Worm (Caenorhabditis elegans) whole organism, L3 larva: Measurements from ENCODE around the gene crls-1.

ENCODE experiments used
- R02D3.7 ChIP-seq: fragments of 150-350 bp; optimal IDR thresholded peaks from 2 replicates; lab custom pipeline; 2014; ENCODE audit warnings: missing biosample characterization, missing genetic modification characterization
- ZK546.5 ChIP-seq: sonication (generic microtip); optimal IDR thresholded peaks from 2 replicates; lab custom pipeline; 2017; ENCODE audit warnings: missing biosample characterization, missing genetic modification characterization
- aly-2 ChIP-seq: fragments of 150-350 bp; optimal IDR thresholded peaks from 2 replicates; lab custom pipeline; 2014; ENCODE audit warnings: missing biosample characterization, missing genetic modification characterization
- ama-1 ChIP-seq: fragments of 150-350 bp; optimal IDR thresholded peaks from 2 replicates; lab custom pipeline; 2018
- ceh-16 ChIP-seq: sonication (generic microtip); optimal IDR thresholded peaks from 2 replicates; lab custom pipeline; 2017; ENCODE audit warnings: missing biosample characterization, missing genetic modification characterization
- ceh-28 ChIP-seq: fragments of 150-350 bp; optimal IDR thresholded peaks from 2 replicates; lab custom pipeline; 2014; ENCODE audit warnings: missing biosample characterization, missing genetic modification reagents, missing genetic modification characterization
- ceh-82 ChIP-seq: fragments of 150-350 bp; optimal IDR thresholded peaks from 2 replicates; lab custom pipeline; 2014; ENCODE audit warnings: missing biosample characterization, missing genetic modification characterization
- ceh-9 ChIP-seq: sonication (generic microtip); optimal IDR thresholded peaks from 2 replicates; lab custom pipeline; 2018; ENCODE audit warnings: missing biosample characterization, missing genetic modification characterization
- daf-12 ChIP-seq: fragments of 150-350 bp; optimal IDR thresholded peaks from 2 replicates; lab custom pipeline; 2014; ENCODE audit warnings: missing biosample characterization, missing genetic modification reagents, missing genetic modification characterization
- egl-27 ChIP-seq: sonication (generic microtip); optimal IDR thresholded peaks from 4 replicates; lab custom pipeline; 2017; ENCODE audit warnings: missing biosample characterization, missing genetic modification reagents, missing genetic modification characterization
- elt-1 ChIP-seq: fragments of 150-350 bp; optimal IDR thresholded peaks from 2 replicates; lab custom pipeline; 2014; ENCODE audit warnings: missing biosample characterization, missing genetic modification characterization
- elt-2 ChIP-seq: sonication (generic microtip); optimal IDR thresholded peaks from 2 replicates; lab custom pipeline; 2016; ENCODE audit warnings: missing genetic modification reagents, mild to moderate bottlenecking, missing genetic modification characterization, missing compliant biosample characterization
- elt-3 ChIP-seq, 3 experiments: fragments of 150-350 bp in 1 of 3; sonication (generic microtip) in 2 of 3; optimal IDR thresholded peaks; 2 replicates in 2 of 3; 4 replicates in 1 of 3; lab custom pipeline; 2014 to 2017; ENCODE audit warnings: missing biosample characterization in 3 of 3, missing genetic modification characterization in 3 of 3
- eor-1 ChIP-seq, 2 experiments: fragments of 150-350 bp; optimal IDR thresholded peaks; 2 replicates each; lab custom pipeline; 2014 to 2018; ENCODE audit warnings: missing biosample characterization in 2 of 2, missing genetic modification characterization in 2 of 2
- fkh-10 ChIP-seq: sonication (generic microtip); optimal IDR thresholded peaks from 2 replicates; lab custom pipeline; 2017; ENCODE audit warnings: missing biosample characterization, missing genetic modification reagents, missing genetic modification characterization
- fkh-2 ChIP-seq: fragments of 150-350 bp; optimal IDR thresholded peaks from 2 replicates; lab custom pipeline; 2014; ENCODE audit warnings: missing biosample characterization, missing genetic modification reagents, missing genetic modification characterization
- hmg-11 ChIP-seq: sonication (generic microtip); optimal IDR thresholded peaks from 2 replicates; lab custom pipeline; 2016; ENCODE audit warnings: missing genetic modification characterization, missing compliant biosample characterization
- jun-1 ChIP-seq: fragments of 150-350 bp; optimal IDR thresholded peaks from 2 replicates; lab custom pipeline; 2014; ENCODE audit warnings: missing biosample characterization, missing genetic modification reagents, missing genetic modification characterization
- lin-15B ChIP-seq: fragments of 150-350 bp; optimal IDR thresholded peaks from 2 replicates; lab custom pipeline; 2014; ENCODE audit warnings: missing biosample characterization, missing genetic modification characterization
- lin-39 ChIP-seq: fragments of 150-350 bp; optimal IDR thresholded peaks from 2 replicates; lab custom pipeline; 2018; ENCODE audit warnings: missing biosample characterization, missing genetic modification reagents, missing genetic modification characterization
- lsy-12 ChIP-seq: sonication (generic microtip); optimal IDR thresholded peaks from 2 replicates; lab custom pipeline; 2016; ENCODE audit warnings: mild to moderate bottlenecking, missing genetic modification characterization, missing compliant biosample characterization
- mdl-1 ChIP-seq: fragments of 150-350 bp; optimal IDR thresholded peaks from 2 replicates; lab custom pipeline; 2014; ENCODE audit warnings: missing biosample characterization, missing genetic modification characterization
- mml-1 ChIP-seq: fragments of 150-350 bp; sonication (generic microtip); optimal IDR thresholded peaks from 3 replicates; lab custom pipeline; 2014; ENCODE audit warnings: missing biosample characterization, missing genetic modification characterization
- nfya-1 ChIP-seq: sonication (generic microtip); optimal IDR thresholded peaks from 2 replicates; lab custom pipeline; 2017; ENCODE audit warnings: missing genetic modification characterization, mild to moderate bottlenecking, missing compliant biosample characterization, antibody characterized with exemption, moderate library complexity; ENCODE audit not compliant: insufficient read depth
- nhr-11 ChIP-seq: fragments of 150-350 bp; optimal IDR thresholded peaks from 2 replicates; lab custom pipeline; 2014; ENCODE audit warnings: missing biosample characterization, missing genetic modification characterization
- nhr-12 ChIP-seq: fragments of 150-350 bp; optimal IDR thresholded peaks from 2 replicates; lab custom pipeline; 2014; ENCODE audit warnings: missing biosample characterization, missing genetic modification characterization
- nhr-23 ChIP-seq: fragments of 150-350 bp; optimal IDR thresholded peaks from 2 replicates; lab custom pipeline; 2014; ENCODE audit warnings: missing biosample characterization, missing genetic modification reagents, missing genetic modification characterization
- nhr-25 ChIP-seq: sonication (generic microtip); optimal IDR thresholded peaks from 2 replicates; lab custom pipeline; 2017; ENCODE audit warnings: missing biosample characterization, missing genetic modification characterization
- nhr-28 ChIP-seq: fragments of 150-350 bp; optimal IDR thresholded peaks from 2 replicates; lab custom pipeline; 2014; ENCODE audit warnings: missing biosample characterization, missing genetic modification characterization
- nhr-43 ChIP-seq: sonication (generic microtip); optimal IDR thresholded peaks from 2 replicates; lab custom pipeline; 2016; ENCODE audit warnings: mild to moderate bottlenecking, missing genetic modification characterization, missing compliant biosample characterization; ENCODE audit not compliant: poor library complexity, severe bottlenecking
- nhr-67 ChIP-seq: fragments of 150-350 bp; optimal IDR thresholded peaks from 2 replicates; lab custom pipeline; 2014; ENCODE audit warnings: missing biosample characterization, missing genetic modification characterization
- pha-4 ChIP-seq: fragments of 150-350 bp; optimal IDR thresholded peaks from 2 replicates; lab custom pipeline; 2014; ENCODE audit warnings: missing biosample characterization, missing genetic modification reagents, missing genetic modification characterization
- pqm-1 ChIP-seq: fragments of 150-350 bp; optimal IDR thresholded peaks from 2 replicates; lab custom pipeline; 2017; ENCODE audit warnings: missing biosample characterization, missing genetic modification characterization, inconsistent platforms
- sea-2 ChIP-seq: fragments of 150-350 bp; sonication (generic microtip); optimal IDR thresholded peaks from 4 replicates; lab custom pipeline; 2014; ENCODE audit warnings: missing biosample characterization, missing genetic modification reagents, missing genetic modification characterization
- skn-1 ChIP-seq: fragments of 150-350 bp; optimal IDR thresholded peaks from 2 replicates; lab custom pipeline; 2014; ENCODE audit warnings: missing biosample characterization, missing genetic modification characterization
- snpc-4 ChIP-seq: fragments of 150-350 bp; optimal IDR thresholded peaks from 2 replicates; lab custom pipeline; 2014; ENCODE audit warnings: missing biosample characterization, missing genetic modification characterization
- tbx-2 ChIP-seq: sonication (generic microtip); optimal IDR thresholded peaks from 2 replicates; lab custom pipeline; 2016; ENCODE audit warnings: mild to moderate bottlenecking, missing genetic modification characterization, missing compliant biosample characterization
- unc-62 ChIP-seq: fragments of 150-350 bp; sonication (generic microtip); optimal IDR thresholded peaks from 4 replicates; lab custom pipeline; 2014; ENCODE audit warnings: missing biosample characterization, missing genetic modification reagents, missing genetic modification characterization
- zag-1 ChIP-seq: fragments of 150-350 bp; optimal IDR thresholded peaks from 2 replicates; lab custom pipeline; 2014; ENCODE audit warnings: missing biosample characterization, missing genetic modification characterization
- ztf-4 ChIP-seq: fragments of 150-350 bp; optimal IDR thresholded peaks from 2 replicates; lab custom pipeline; 2014; ENCODE audit warnings: missing biosample characterization, missing genetic modification characterization

The crls-1 gene

ce11 chrIII:936037-936507, 26.4 kb upstream of the crls-1 start, which contains the start of gene fbxa-55:
TSS of gene fbxa-55 (minus strand) at chrIII:936087.
- TF ChIP-seq nhr-11 (no peak), nhr-43 (no peak), nhr-67 (tag; lab: Kevin White, UChicago) (no peak), jun-1 (tag; lab: Kevin White, UChicago) (no peak), pqm-1 (peak; percentile 35), ztf-4 (tag; lab: Kevin White, UChicago) (no peak), elt-3 (tag; optimal IDR thresholded peaks at IDR 0.05; lab: Kevin White, UChicago) (no peak), ceh-9 (tag; lab: Kevin White, UChicago) (no peak), elt-1 (tag; lab: Kevin White, UChicago) (no peak), elt-2 (peak; percentile 84)

ce11 chrIII:926216-926615, 16.5 kb upstream of the crls-1 start, which contains the start of gene pef-1:
TSS of gene pef-1 (minus strand) at chrIII:926316.
- no peak for TF ChIP-seq fkh-10 (GFP tag; lab: Kevin White, UChicago)
- TF ChIP-seq nhr-28 = no peak
- no peak for TF ChIP-seq pha-4 (tag; lab: Kevin White, UChicago)
- no peak for TF ChIP-seq ceh-9 (tag; lab: Kevin White, UChicago)
- TF ChIP-seq nhr-23 (tag; lab: Kevin White, UChicago) = no peak
- no peak for TF ChIP-seq nfya-1
- no peak for TF ChIP-seq ama-1 (lab: Kevin White, UChicago)
- TF ChIP-seq daf-12 (tag; lab: Kevin White, UChicago) = no peak
- no peak for TF ChIP-seq nhr-43
- no peak for TF ChIP-seq eor-1 (tag; optimal IDR thresholded peaks at IDR 0.05; lab: Kevin White, UChicago)

ce11 chrIII:919322-919721, 9.6 kb upstream of the crls-1 start, which contains the start of gene F23H11.7:
TSS of gene F23H11.7 (minus strand) at chrIII:919422.
- TF ChIP-seq nhr-12 (tag; lab: Kevin White, UChicago) = no peak
- no peak for TF ChIP-seq tbx-2 (tag; lab: Kevin White, UChicago)
- no peak for TF ChIP-seq sea-2 (GFP tag; lab: Kevin White, UChicago)

- no peak for TF ChIP-seq elt-1 (tag; lab: Kevin White, UChicago)
- no peak for TF ChIP-seq sea-2 (GFP tag; lab: Kevin White, UChicago)
- TF ChIP-seq ZK546.5 (tag; lab: Kevin White, UChicago) = no peak
- TF ChIP-seq nhr-28 = no peak
- no peak for TF ChIP-seq skn-1 (tag; lab: Kevin White, UChicago)
- TF ChIP-seq elt-2 = no peak
- TF ChIP-seq lin-39 (tag; lab: Kevin White, UChicago) = no peak
- TF ChIP-seq fkh-10 (GFP tag; lab: Kevin White, UChicago) = no peak
- TF ChIP-seq ceh-28 (tag; lab: Kevin White, UChicago) = no peak
- TF ChIP-seq aly-2 (tag; lab: Kevin White, UChicago) = no peak
- TF ChIP-seq nfya-1 = no peak
- TF ChIP-seq mml-1 (tag; lab: Kevin White, UChicago) = no peak
Measured at ce11 chrIII:916897-917296, 7.2 kb upstream of the crls-1 start, which contains the start of gene idpp-13. TSS of gene idpp-13 (minus strand) at chrIII:916997.

DNA sequence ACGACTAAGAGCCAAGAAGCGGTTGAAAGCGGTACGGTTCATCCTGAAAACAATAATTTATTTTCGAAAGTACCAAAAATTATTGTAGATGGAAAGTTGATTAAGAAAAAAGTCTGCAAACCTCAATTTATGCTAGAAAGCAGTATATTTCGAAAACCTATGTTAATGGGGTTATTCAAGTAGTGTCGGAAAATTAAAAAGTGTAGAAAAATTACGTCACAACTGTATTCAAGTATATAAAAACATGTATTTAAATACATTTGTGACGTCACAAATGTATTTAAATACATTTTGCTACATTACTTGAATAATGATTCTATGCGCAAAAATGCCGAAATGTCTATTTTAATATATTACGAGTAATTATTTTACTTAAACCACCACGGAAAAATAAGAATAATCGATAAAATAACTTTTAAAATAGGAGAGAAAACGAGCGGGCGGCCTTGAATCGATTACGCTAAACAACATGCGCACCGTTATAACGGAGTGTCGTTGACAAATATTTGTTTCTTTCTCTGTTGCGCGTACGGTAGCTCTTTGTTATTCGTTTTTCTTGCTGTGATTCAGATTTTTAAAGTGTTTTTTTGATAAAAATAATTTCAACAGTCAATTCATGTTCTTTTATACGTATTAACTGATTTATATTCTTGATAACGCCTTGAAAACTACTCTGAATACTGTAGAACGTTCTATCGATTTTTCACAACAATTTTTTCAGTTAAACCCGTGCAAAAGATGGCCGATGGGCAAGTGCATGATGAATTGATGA, 1.0 kb upstream of the crls-1 start, which contains the start of the genes F23H11.5 and bra-2:
Gene F23H11.5 (minus strand): TSS at position 51 of the 772 bp plus-strand sequence.
Gene bra-2 (plus strand): TSS at position 722 of the 772 bp plus-strand sequence.
- TF ChIP-seq zag-1 (no peak), elt-2 (peak; percentile 19), lsy-12 (tag; lab: Kevin White, UChicago) (no peak), hmg-11 (tag; lab: Kevin White, UChicago) (no peak), lin-15B (tag; lab: Kevin White, UChicago) (peak; percentile 39), mml-1 (tag; lab: Kevin White, UChicago) (no peak), snpc-4 (tag; lab: Kevin White, UChicago) (peak; percentile 54), egl-27 (tag; lab: Kevin White, UChicago) (no peak), nhr-43 (no peak), ceh-16 (tag; lab: Kevin White, UChicago) (no peak), nhr-25 (peak; percentile 64), fkh-2 (tag; lab: Kevin White, UChicago) (no peak), skn-1 (tag; lab: Kevin White, UChicago) (no peak), pha-4 (tag; lab: Kevin White, UChicago) (peak; percentile 62), daf-12 (tag; lab: Kevin White, UChicago) (no peak), nhr-12 (tag; lab: Kevin White, UChicago) (no peak), unc-62 (no peak), tbx-2 (tag; lab: Kevin White, UChicago) (no peak), mdl-1 (tag; lab: Kevin White, UChicago) (no peak), nfya-1 (peak; percentile 50), ceh-82 (no peak), nhr-23 (tag; lab: Kevin White, UChicago) (peak; percentile 13), ztf-4 (tag; lab: Kevin White, UChicago) (no peak), elt-3 (tag; optimal IDR thresholded peaks at IDR 0.05; lab: Kevin White, UChicago) (no peak), jun-1 (tag; lab: Kevin White, UChicago) (no peak), fkh-10 (GFP tag; lab: Kevin White, UChicago) (no peak), R02D3.7 (tag; lab: Kevin White, UChicago) (no peak), nhr-28 (no peak), sea-2 (GFP tag; lab: Kevin White, UChicago) (no peak), ceh-28 (tag; lab: Kevin White, UChicago) (peak; percentile 66), ama-1 (lab: Kevin White, UChicago) (no peak)
